Fruit fly (Drosophila melanogaster): ENCODE data around the gene CG5953.

- no peak for TF ChIP-seq insv (GFP tag; optimal IDR thresholded peaks at IDR 0.05)
- no peak for TF ChIP-seq CG5953 (GFP tag; IDR thresholded peaks at IDR 0.05)
- no peak for TF ChIP-seq dm (GFP tag; optimal IDR thresholded peaks at IDR 0.05)
- TF ChIP-seq knrl (GFP tag; IDR thresholded peaks at IDR 0.05; ENCODE audit: partially characterized antibody): no peak
- no peak for TF ChIP-seq CG34376 (GFP tag; optimal IDR thresholded peaks at IDR 0.05)
These were observed 9.1 kb upstream of the CG5953 start for dm6 chr2L:16541733-16542132.
